Worm (Caenorhabditis elegans) whole organism, L4 larva: ENCODE results near the gene ifb-1.

Source experiments
- Y5F2A.4 ChIP-seq: fragments of 200-800 bp; sonication (Bioruptor generic); optimal IDR thresholded peaks from 2 replicates; lab custom pipeline; 2018; ENCODE audit warnings: mild to moderate bottlenecking, missing genetic modification characterization, missing compliant biosample characterization
- hlh-30 ChIP-seq: sonication (generic microtip); optimal IDR thresholded peaks from 2 replicates; lab custom pipeline; 2017; ENCODE audit warnings: antibody characterized with exemption, mild to moderate bottlenecking, missing genetic modification characterization, missing compliant biosample characterization; ENCODE audit not compliant: insufficient read depth
- nhr-10 ChIP-seq: fragments of 150-350 bp; optimal IDR thresholded peaks from 2 replicates; lab custom pipeline; 2014; ENCODE audit warnings: missing biosample characterization, missing genetic modification characterization
- nhr-76 ChIP-seq: fragments of 150-350 bp; optimal IDR thresholded peaks from 2 replicates; lab custom pipeline; 2014; ENCODE audit warnings: missing biosample characterization, missing genetic modification characterization
- unc-62 ChIP-seq, 3 experiments: fragments of 150-350 bp in 1 of 3; sonication (generic microtip); optimal IDR thresholded peaks in 2 of 3; peaks in 1 of 3; 1 replicate in 1 of 3; 2 replicates in 2 of 3; lab custom pipeline; 2014 to 2017; ENCODE audit warnings: missing biosample characterization in 3 of 3, missing genetic modification characterization in 3 of 3, missing genetic modification reagents in 3 of 3, missing genotype in 1 of 3
- ztf-7 ChIP-seq: fragments of 150-350 bp; optimal IDR thresholded peaks from 2 replicates; lab custom pipeline; 2014; ENCODE audit warnings: missing biosample characterization, missing genetic modification characterization

ce11 chrII:5790313-5790773 is 24.9 kb downstream of the ifb-1 start, which contains the start of gene lect-2:
- no peak for TF ChIP-seq ztf-7 (tag; lab: Kevin White, UChicago)
- no peak for TF ChIP-seq hlh-30
- no peak for TF ChIP-seq nhr-76 (tag; lab: Kevin White, UChicago)
- no peak for TF ChIP-seq unc-62 (GFP tag; optimal IDR thresholded peaks at IDR 0.05 in 1 of 2; lab: Kevin White, UChicago)
- no peak for TF ChIP-seq unc-62 (tag; optimal IDR thresholded peaks at IDR 0.05; lab: Kevin White, UChicago)
- TF ChIP-seq Y5F2A.4 = no peak
- no peak for TF ChIP-seq nhr-10 (tag; lab: Kevin White, UChicago)
